Fruit fly (Drosophila melanogaster) whole organism, prepupa: ENCODE data around the gene CG10802.

Source experiments
- Blimp-1 ChIP-seq: fragments of 200-800 bp; sonication (Bioruptor generic); optimal IDR thresholded peaks from 3 replicates; lab custom pipeline; 2017; ENCODE audit warnings: missing biosample characterization, missing genetic modification characterization, mild to moderate bottlenecking, moderate library complexity, missing genetic modification reagents
- CG10631 ChIP-seq: fragments of 200-800 bp; sonication (Bioruptor generic); optimal IDR thresholded peaks from 2 replicates; lab custom pipeline; 2016; ENCODE audit warnings: missing biosample characterization, missing genetic modification characterization
- CG10669 ChIP-seq: fragments of 200-800 bp; sonication (Bioruptor generic); optimal IDR thresholded peaks from 3 replicates; lab custom pipeline; 2018; ENCODE audit warnings: missing biosample characterization, mild to moderate bottlenecking, missing genetic modification characterization, moderate library complexity
- CG11294 ChIP-seq: fragments of 200-800 bp; sonication (Bioruptor generic); IDR thresholded peaks from 2 replicates; pipeline ENCODE4 v1.3.6; 2022; ENCODE audit warnings: missing biosample characterization, missing genetic modification characterization
- CG11762 ChIP-seq: fragments of 200-800 bp; sonication (Bioruptor generic); optimal IDR thresholded peaks from 3 replicates; lab custom pipeline; 2016; ENCODE audit warnings: missing biosample characterization, missing genetic modification characterization; ENCODE audit not compliant: insufficient read depth
- CG15336 ChIP-seq: fragments of 200-800 bp; sonication (Bioruptor generic); IDR thresholded peaks from 2 replicates; pipeline ENCODE4 v1.3.6; 2022; ENCODE audit warnings: missing biosample characterization, missing genetic modification characterization
- CG1621 ChIP-seq: fragments of 200-800 bp; sonication (Bioruptor generic); optimal IDR thresholded peaks from 3 replicates; lab custom pipeline; 2018; ENCODE audit warnings: missing biosample characterization, mild to moderate bottlenecking, missing genetic modification characterization
- CG16779 ChIP-seq: fragments of 200-800 bp; sonication (Bioruptor generic); optimal IDR thresholded peaks from 3 replicates; lab custom pipeline; 2017; ENCODE audit warnings: missing biosample characterization, mild to moderate bottlenecking, missing genetic modification characterization
- CG31627 ChIP-seq: fragments of 200-800 bp; sonication (Bioruptor generic); optimal IDR thresholded peaks from 3 replicates; lab custom pipeline; 2016; ENCODE audit warnings: missing biosample characterization, missing genetic modification characterization
- CG32006 ChIP-seq: fragments of 200-800 bp; sonication (Bioruptor generic); optimal IDR thresholded peaks from 3 replicates; lab custom pipeline; 2017; ENCODE audit warnings: missing biosample characterization, mild to moderate bottlenecking, missing genetic modification characterization
- CG4318 ChIP-seq: fragments of 200-800 bp; sonication (Bioruptor generic); optimal IDR thresholded peaks from 3 replicates; lab custom pipeline; 2017; ENCODE audit warnings: missing biosample characterization, mild to moderate bottlenecking, missing genetic modification characterization
- CG6163 ChIP-seq: fragments of 200-800 bp; sonication (Bioruptor generic); IDR thresholded peaks from 3 replicates; pipeline ENCODE4 v1.3.6; 2022; ENCODE audit warnings: missing biosample characterization, missing genetic modification characterization
- CG6276 ChIP-seq: fragments of 200-800 bp; sonication (Bioruptor generic); optimal IDR thresholded peaks from 2 replicates; lab custom pipeline; 2017; ENCODE audit warnings: missing biosample characterization, mild to moderate bottlenecking, missing genetic modification characterization
- CG6808 ChIP-seq: fragments of 200-800 bp; sonication (Bioruptor generic); optimal IDR thresholded peaks from 3 replicates; lab custom pipeline; 2017; ENCODE audit warnings: missing biosample characterization, missing genetic modification characterization, mild to moderate bottlenecking, moderate library complexity, missing genetic modification reagents
- CG6854 ChIP-seq: fragments of 200-800 bp; sonication (Bioruptor generic); optimal IDR thresholded peaks from 2 replicates; lab custom pipeline; 2017; ENCODE audit warnings: missing biosample characterization, mild to moderate bottlenecking, missing genetic modification characterization
- CG8119 ChIP-seq: fragments of 200-800 bp; sonication (Bioruptor generic); IDR thresholded peaks from 3 replicates; pipeline ENCODE4 v1.3.6; 2022; ENCODE audit warnings: missing biosample characterization, missing genetic modification characterization
- CG8319 ChIP-seq: fragments of 200-800 bp; sonication (Bioruptor generic); optimal IDR thresholded peaks from 3 replicates; lab custom pipeline; 2016; ENCODE audit warnings: missing biosample characterization, missing genetic modification characterization
- CG9139 ChIP-seq: fragments of 200-800 bp; sonication (Bioruptor generic); optimal IDR thresholded peaks from 3 replicates; lab custom pipeline; 2017; ENCODE audit warnings: missing biosample characterization, mild to moderate bottlenecking, missing genetic modification characterization
- Eip78C ChIP-seq: fragments of 200-800 bp; sonication (Bioruptor generic); peaks from one replicate; lab custom pipeline; 2016; ENCODE audit warnings: missing biosample characterization, missing genetic modification characterization
- Eip93F ChIP-seq: fragments of 200-800 bp; sonication (Bioruptor generic); optimal IDR thresholded peaks from 2 replicates; lab custom pipeline; 2016; ENCODE audit warnings: missing biosample characterization, mild to moderate bottlenecking, missing genetic modification characterization
- Ets21C ChIP-seq: fragments of 200-800 bp; sonication (Bioruptor generic); optimal IDR thresholded peaks from 3 replicates; lab custom pipeline; 2016; ENCODE audit warnings: missing biosample characterization, missing genetic modification characterization
- Ets96B ChIP-seq: fragments of 200-800 bp; optimal IDR thresholded peaks from 2 replicates; lab custom pipeline; 2019; ENCODE audit warnings: missing biosample characterization, mild to moderate bottlenecking, missing genetic modification characterization, moderate library complexity
- Gug ChIP-seq: fragments of 200-800 bp; sonication (Bioruptor generic); IDR thresholded peaks from 2 replicates; pipeline ENCODE4 v1.3.6; 2022; ENCODE audit warnings: missing biosample characterization, missing genetic modification characterization
- Hr38 ChIP-seq: sonication (Bioruptor generic); optimal IDR thresholded peaks from 2 replicates; lab custom pipeline; 2016; ENCODE audit warnings: missing biosample characterization, missing genetic modification characterization
- Hr39 ChIP-seq: fragments of 200-800 bp; sonication (Bioruptor generic); optimal IDR thresholded peaks from 2 replicates; lab custom pipeline; 2016; ENCODE audit warnings: missing biosample characterization, missing genetic modification characterization
- Hr4 ChIP-seq: fragments of 200-800 bp; sonication (Bioruptor generic); optimal IDR thresholded peaks from 3 replicates; lab custom pipeline; 2016; ENCODE audit warnings: missing biosample characterization, missing genetic modification characterization
- Lpt ChIP-seq: fragments of 200-800 bp; sonication (Bioruptor generic); optimal IDR thresholded peaks from 3 replicates; lab custom pipeline; 2016; ENCODE audit warnings: missing biosample characterization, missing genetic modification characterization
- Met ChIP-seq: fragments of 200-800 bp; sonication (Bioruptor generic); optimal IDR thresholded peaks from 3 replicates; lab custom pipeline; 2016; ENCODE audit warnings: missing biosample characterization, missing genetic modification characterization
- OdsH ChIP-seq: fragments of 200-800 bp; sonication (Bioruptor generic); optimal IDR thresholded peaks from 3 replicates; lab custom pipeline; 2016; ENCODE audit warnings: missing biosample characterization, missing genetic modification characterization
- Smox ChIP-seq: fragments of 200-800 bp; sonication (Bioruptor generic); optimal IDR thresholded peaks from 3 replicates; lab custom pipeline; 2016; ENCODE audit warnings: missing biosample characterization, missing genetic modification characterization
- Sox14 ChIP-seq: fragments of 200-800 bp; sonication (Bioruptor generic); optimal IDR thresholded peaks from 3 replicates; lab custom pipeline; 2016; ENCODE audit warnings: missing biosample characterization, missing genetic modification characterization
- Sox15 ChIP-seq: fragments of 200-800 bp; sonication (Bioruptor generic); optimal IDR thresholded peaks from 3 replicates; lab custom pipeline; 2016; ENCODE audit warnings: missing biosample characterization, missing genetic modification characterization
- achi ChIP-seq: fragments of 200-800 bp; sonication (Bioruptor generic); optimal IDR thresholded peaks from 3 replicates; lab custom pipeline; 2016; ENCODE audit warnings: missing biosample characterization, missing genetic modification characterization
- acj6 ChIP-seq: fragments of 200-800 bp; sonication (Bioruptor generic); optimal IDR thresholded peaks from 3 replicates; lab custom pipeline; 2016; ENCODE audit warnings: missing biosample characterization, missing genetic modification characterization
- cyc ChIP-seq: fragments of 200-800 bp; sonication (Bioruptor generic); optimal IDR thresholded peaks from 3 replicates; lab custom pipeline; 2016; ENCODE audit warnings: missing biosample characterization, missing genetic modification characterization
- dac ChIP-seq: fragments of 200-800 bp; sonication (Bioruptor generic); optimal IDR thresholded peaks from 2 replicates; lab custom pipeline; 2017; ENCODE audit warnings: missing biosample characterization, mild to moderate bottlenecking, missing genetic modification characterization
- eg ChIP-seq: fragments of 200-800 bp; sonication (Bioruptor generic); IDR thresholded peaks from 3 replicates; pipeline ENCODE4 v1.3.6; 2022; ENCODE audit warnings: missing biosample characterization, missing genetic modification characterization
- fd59A ChIP-seq: fragments of 200-800 bp; sonication (Bioruptor generic); optimal IDR thresholded peaks from 2 replicates; lab custom pipeline; 2017; ENCODE audit warnings: missing biosample characterization, mild to moderate bottlenecking, missing genetic modification characterization, missing genetic modification reagents
- fd85E ChIP-seq: fragments of 200-800 bp; sonication (Bioruptor generic); optimal IDR thresholded peaks from 3 replicates; lab custom pipeline; 2016; ENCODE audit warnings: missing biosample characterization, missing genetic modification characterization
- fkh ChIP-seq: fragments of 200-800 bp; sonication (Bioruptor generic); optimal IDR thresholded peaks from 3 replicates; lab custom pipeline; 2017; ENCODE audit warnings: missing biosample characterization, mild to moderate bottlenecking, missing genetic modification characterization, moderate library complexity
- lz ChIP-seq: fragments of 200-800 bp; sonication (Bioruptor generic); optimal IDR thresholded peaks from 3 replicates; lab custom pipeline; 2016; ENCODE audit warnings: missing biosample characterization, missing genetic modification characterization
- net ChIP-seq: fragments of 200-800 bp; sonication (Bioruptor generic); optimal IDR thresholded peaks from 3 replicates; lab custom pipeline; 2016; ENCODE audit warnings: missing biosample characterization, missing genetic modification characterization
- pdm3 ChIP-seq: fragments of 200-800 bp; sonication (Bioruptor generic); optimal IDR thresholded peaks from 3 replicates; lab custom pipeline; 2016; ENCODE audit warnings: missing biosample characterization, missing genetic modification characterization
- spab ChIP-seq: fragments of 200-800 bp; sonication (Bioruptor generic); optimal IDR thresholded peaks from 2 replicates; lab custom pipeline; 2017; ENCODE audit warnings: missing biosample characterization, mild to moderate bottlenecking, missing genetic modification characterization, missing genetic modification reagents
- ss ChIP-seq, 2 experiments: fragments of 200-800 bp; sonication (Bioruptor generic); optimal IDR thresholded peaks; 2 replicates in 1 of 2; 3 replicates in 1 of 2; lab custom pipeline; 2017 to 2018; ENCODE audit warnings: mild to moderate bottlenecking in 2 of 2, missing biosample characterization in 2 of 2, missing genetic modification characterization in 2 of 2, moderate library complexity in 1 of 2
- svp ChIP-seq: fragments of 200-800 bp; sonication (Bioruptor generic); peaks from one replicate; lab custom pipeline; 2016; ENCODE audit warnings: missing biosample characterization, missing genetic modification characterization
- topi ChIP-seq: fragments of 200-800 bp; sonication (Bioruptor generic); optimal IDR thresholded peaks from 3 replicates; lab custom pipeline; 2016; ENCODE audit warnings: missing biosample characterization, missing genetic modification characterization
- vri ChIP-seq: fragments of 200-800 bp; sonication (Bioruptor generic); optimal IDR thresholded peaks from 3 replicates; lab custom pipeline; 2016; ENCODE audit warnings: missing biosample characterization, mild to moderate bottlenecking, missing genetic modification characterization

Gene CG10802

DNA sequence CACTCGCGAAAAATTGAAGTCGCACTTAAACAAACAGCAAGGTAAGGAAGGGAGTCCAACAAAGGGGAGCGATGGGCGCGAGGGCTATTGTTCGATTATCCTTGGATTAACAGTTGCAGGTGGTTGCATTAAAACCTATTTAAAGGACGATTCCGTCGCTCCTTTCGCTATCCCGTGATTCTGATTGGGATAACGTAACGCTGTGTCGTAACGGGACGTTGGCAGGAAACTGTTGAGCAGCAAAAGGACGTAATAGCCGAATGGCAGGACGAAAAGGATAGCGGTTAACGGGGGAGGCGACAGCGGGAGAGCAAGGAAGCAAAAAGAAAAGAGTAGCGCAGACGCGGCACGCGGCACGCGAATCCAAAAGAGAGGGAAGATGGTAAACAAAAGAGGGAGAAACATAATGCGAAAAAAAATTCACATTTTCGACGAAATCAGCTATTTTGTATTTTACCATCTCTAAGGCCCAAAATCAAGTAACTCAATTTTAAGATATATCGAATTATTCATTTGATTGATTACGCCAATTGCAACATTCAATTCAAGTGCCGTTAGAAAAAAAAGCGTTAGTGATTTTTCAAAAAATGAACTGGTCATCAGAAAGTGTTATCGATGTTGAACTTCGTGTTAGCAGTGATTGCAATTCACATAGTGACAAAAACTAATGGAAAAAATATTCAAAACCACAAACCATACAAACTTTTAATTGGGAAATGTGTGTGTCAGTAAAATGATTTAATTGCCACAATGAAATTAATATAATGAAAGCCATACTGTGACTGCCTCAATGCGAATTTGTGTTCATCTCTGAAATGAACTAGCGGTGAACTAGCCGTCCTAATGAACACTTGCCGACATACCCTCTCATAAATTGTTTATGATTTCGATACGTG, at the start of gene CG10802, which contains the start of gene CG10804 (continued):
- no peak for TF ChIP-seq CG4318 (GFP tag; lab: Kevin White, UChicago)
- peak; percentile 19 for TF ChIP-seq fd59A (GFP tag; lab: Kevin White, UChicago)
- peak; percentile 83 for TF ChIP-seq Eip78C (GFP tag; lab: Kevin White, UChicago)
- peak; percentile 80 for TF ChIP-seq pdm3
- peak; percentile 75 for TF ChIP-seq Met (GFP tag; lab: Kevin White, UChicago)
- TF ChIP-seq fkh (GFP tag; lab: Kevin White, UChicago): no peak
- no peak for TF ChIP-seq Eip93F (GFP tag; lab: Kevin White, UChicago)
- TF ChIP-seq CG8319 (GFP tag; lab: Kevin White, UChicago): peak; percentile 59
- peak; percentile 19 for TF ChIP-seq dac (GFP tag; lab: Kevin White, UChicago)
- TF ChIP-seq CG10631: peak; percentile 76

DNA sequence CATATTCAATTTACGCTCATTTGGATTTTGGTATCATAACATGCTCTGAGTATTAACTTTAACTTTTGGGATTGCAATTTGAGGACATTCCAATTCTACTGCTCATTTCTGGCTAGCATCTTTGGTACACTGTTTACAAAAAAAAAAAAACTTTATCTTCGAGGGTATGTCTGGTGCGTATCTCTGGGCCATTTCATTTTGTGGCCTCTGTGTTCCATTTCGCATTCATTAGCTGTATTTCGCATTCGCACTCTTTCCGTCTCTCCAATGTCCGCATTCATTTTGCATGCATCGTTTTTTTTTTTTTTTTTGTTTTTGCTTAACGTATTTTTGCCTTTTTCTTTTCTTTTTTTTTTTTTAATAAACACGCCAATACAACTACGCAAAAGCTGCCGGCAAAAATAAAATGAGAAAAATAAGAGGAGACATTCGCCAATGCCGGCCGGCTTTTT, 49.1 kb upstream of the CG10802 start:
- TF ChIP-seq Hr38 (GFP tag; lab: Kevin White, UChicago): no peak
- TF ChIP-seq achi (GFP tag; lab: Kevin White, UChicago): peak; percentile 86
- TF ChIP-seq CG6808 (GFP tag; lab: Kevin White, UChicago): peak; percentile 80
- peak; percentile 81 for TF ChIP-seq CG32006 (GFP tag; lab: Kevin White, UChicago)
- peak; percentile 91 for TF ChIP-seq acj6
- TF ChIP-seq fd85E: peak; percentile 85
- TF ChIP-seq Sox15 (GFP tag; lab: Kevin White, UChicago): peak; percentile 88
- peak; percentile 58 for TF ChIP-seq CG1621 (tag; lab: Kevin White, UChicago)
- TF ChIP-seq CG8119 (GFP tag; lab: Robert Waterston, UW): peak; percentile 92
- TF ChIP-seq lz: peak; percentile 95
- TF ChIP-seq CG9139 (GFP tag; lab: Kevin White, UChicago): peak; percentile 91
- TF ChIP-seq cyc (GFP tag; lab: Kevin White, UChicago): peak; percentile 98
- peak; percentile 90 for TF ChIP-seq OdsH (GFP tag; lab: Kevin White, UChicago)
- TF ChIP-seq Hr4 (GFP tag; lab: Kevin White, UChicago): peak; percentile 94
- TF ChIP-seq CG31627 (GFP tag; lab: Kevin White, UChicago): peak; percentile 96
- peak; percentile 83 for TF ChIP-seq CG10669 (GFP tag; lab: Kevin White, UChicago)
- TF ChIP-seq spab (GFP tag; lab: Kevin White, UChicago): peak; percentile 78
- peak; percentile 95 for TF ChIP-seq Hr39 (GFP tag; lab: Kevin White, UChicago)
- TF ChIP-seq Lpt (GFP tag; lab: Kevin White, UChicago): peak; percentile 91
- peak; percentile 89 for TF ChIP-seq vri (GFP tag; lab: Kevin White, UChicago)
- TF ChIP-seq Ets96B (tag; lab: Kevin White, UChicago): peak; percentile 87
- peak; percentile 92 for TF ChIP-seq Ets21C (GFP tag; lab: Kevin White, UChicago)
- TF ChIP-seq CG6276 (GFP tag; lab: Kevin White, UChicago): peak; percentile 80
- TF ChIP-seq CG4318 (GFP tag; lab: Kevin White, UChicago): peak; percentile 58
- peak; percentile 95 for TF ChIP-seq eg (GFP tag; lab: Robert Waterston, UW)
- peak; percentile 79 for TF ChIP-seq Gug (GFP tag; lab: Robert Waterston, UW)
- peak; percentile 94; the same call in 2 of the 3 replicates for TF ChIP-seq CG6163 (GFP tag; lab: Robert Waterston, UW)
- TF ChIP-seq Smox (GFP tag; lab: Kevin White, UChicago): peak; percentile 93
- peak; percentile 76 for TF ChIP-seq CG11294
- peak; percentile 98 for TF ChIP-seq topi
- TF ChIP-seq ss (GFP tag; optimal IDR thresholded peaks at IDR 0.05; lab: Kevin White, UChicago): peak; percentile 86 to 90
- TF ChIP-seq net (GFP tag; lab: Kevin White, UChicago): peak; percentile 92
- peak; percentile 90 for TF ChIP-seq Sox14 (GFP tag; lab: Kevin White, UChicago)
- peak; percentile 90 for TF ChIP-seq CG11762 (GFP tag; lab: Kevin White, UChicago)
- TF ChIP-seq CG10631: peak; percentile 87
- TF ChIP-seq CG16779: peak; percentile 77
- peak; percentile 71 for TF ChIP-seq CG6854 (GFP tag; lab: Kevin White, UChicago)
- peak; percentile 99 for TF ChIP-seq svp (GFP tag; lab: Kevin White, UChicago)
- peak; percentile 69 for TF ChIP-seq Blimp-1
- peak; percentile 79 for TF ChIP-seq fd59A (GFP tag; lab: Kevin White, UChicago)
- TF ChIP-seq CG15336: peak; percentile 91
